Fruit fly (Drosophila melanogaster): ENCODE measurements around the gene CG16734.

DNA sequence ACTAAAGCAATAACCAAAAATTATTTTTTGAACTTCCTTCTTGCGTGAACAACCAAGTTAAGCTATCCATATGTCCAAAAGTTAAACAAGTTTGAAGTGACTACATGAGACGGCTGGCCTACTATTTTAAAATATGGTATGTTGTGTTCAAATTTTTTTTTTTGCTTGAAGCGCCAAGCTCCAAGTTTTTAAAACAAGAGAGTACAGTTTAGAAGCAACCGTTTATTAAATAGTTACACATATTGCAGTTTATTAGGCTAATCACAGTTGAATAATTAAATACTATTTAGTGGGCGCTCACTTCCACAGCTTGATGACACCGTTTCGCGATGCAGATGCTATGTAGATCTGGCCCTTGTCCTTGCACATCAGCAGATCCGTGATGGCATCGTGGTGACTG, 14.3 kb upstream of the CG16734 start, which contains the start of gene D1:
- TF ChIP-seq h (GFP tag; optimal IDR thresholded peaks at IDR 0.05) (no peak), sage (GFP tag; optimal IDR thresholded peaks at IDR 0.05) (no peak), fru (GFP tag; optimal IDR thresholded peaks at IDR 0.05) (no peak), jim (GFP tag; optimal IDR thresholded peaks at IDR 0.05) (no peak), pan (optimal IDR thresholded peaks at IDR 0.05) (no peak), Myc (optimal IDR thresholded peaks at IDR 0.05) (no peak), woc (GFP tag; optimal IDR thresholded peaks at IDR 0.05) (no peak), Hnf4 (GFP tag; optimal IDR thresholded peaks at IDR 0.05) (no peak), psq (GFP tag; optimal IDR thresholded peaks at IDR 0.05) (no peak), Hr83 (GFP tag; optimal IDR thresholded peaks at IDR 0.05; ENCODE audit: poor library complexity, severe bottlenecking) (no peak), Sp1 (GFP tag; optimal IDR thresholded peaks at IDR 0.05) (no peak), Hr78 (GFP tag; optimal IDR thresholded peaks at IDR 0.05) (no peak), dsf (GFP tag; optimal IDR thresholded peaks at IDR 0.05; ENCODE audit: borderline replicate concordance) (no peak), Dfd (GFP tag; optimal IDR thresholded peaks at IDR 0.05) (no peak)
